Worm (Caenorhabditis elegans): ENCODE measurements around the gene C06E8.5.

Gene C06E8.5

DNA sequence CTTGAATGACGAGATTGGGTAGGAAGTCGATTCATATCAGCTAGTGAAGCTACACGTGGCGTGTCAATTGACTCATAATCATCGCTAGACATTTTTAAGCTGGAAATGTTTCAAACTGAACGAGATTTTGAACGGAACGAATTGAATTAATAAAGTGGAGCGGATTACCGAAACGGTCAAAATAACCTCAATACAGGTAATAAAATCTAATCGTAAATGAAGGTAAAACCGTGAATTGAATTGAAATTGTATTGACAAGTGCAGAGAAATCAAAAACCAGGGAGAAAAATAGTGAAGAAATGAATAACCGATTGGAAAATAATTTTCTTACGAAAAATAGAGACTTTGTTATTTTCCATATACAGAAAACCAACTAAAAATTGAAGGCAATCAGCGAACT, 23.9 kb upstream of the C06E8.5 start, which contains the start of gene cyk-1:
Gene cyk-1, minus strand, starts transcription at position 101 of the 400 bp plus-strand sequence.
- no peak for TF ChIP-seq ztf-1 (GFP tag; conservative IDR thresholded peaks at IDR 0.05)

DNA sequence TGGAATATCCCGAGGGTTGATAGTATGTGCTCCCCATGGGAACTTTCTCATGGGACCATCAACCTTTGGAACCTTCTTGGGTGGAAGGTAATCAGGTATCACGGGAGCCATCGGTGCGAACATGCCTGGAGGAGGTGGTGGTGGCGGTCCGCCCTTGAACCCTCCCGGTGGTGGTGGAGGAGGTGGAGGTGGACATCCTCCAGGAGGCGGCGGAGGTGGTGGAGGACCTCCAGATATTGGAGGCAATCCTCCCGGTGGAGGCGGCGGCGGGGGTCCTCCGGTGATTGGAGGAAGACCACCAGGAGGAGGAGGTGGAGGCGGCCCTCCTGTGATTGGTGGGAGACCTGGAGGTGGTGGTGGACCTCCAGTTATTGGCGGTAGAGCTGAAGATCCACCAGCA, 20.6 kb upstream of the C06E8.5 start:
- TF ChIP-seq mab-5 (tag; optimal IDR thresholded peaks at IDR 0.05) (no peak), blmp-1 (tag; optimal IDR thresholded peaks at IDR 0.05; ENCODE audit: insufficient read depth) (no peak), unc-62 (GFP tag; optimal IDR thresholded peaks at IDR 0.05) (no peak), snpc-4 (tag; optimal IDR thresholded peaks at IDR 0.05) (no peak), lin-11 (tag; optimal IDR thresholded peaks at IDR 0.05) (no peak), zag-1 (tag; optimal IDR thresholded peaks at IDR 0.05) (no peak), elt-1 (tag; optimal IDR thresholded peaks at IDR 0.05) (no peak), crh-2 (tag; optimal IDR thresholded peaks at IDR 0.05) (no peak), ztf-1 (GFP tag; conservative IDR thresholded peaks at IDR 0.05) (no peak), nhr-12 (tag; optimal IDR thresholded peaks at IDR 0.05) (no peak), nhr-10 (tag; optimal IDR thresholded peaks at IDR 0.05) (no peak), Y55F3AM.14 (GFP tag; optimal IDR thresholded peaks at IDR 0.05) (no peak)

DNA sequence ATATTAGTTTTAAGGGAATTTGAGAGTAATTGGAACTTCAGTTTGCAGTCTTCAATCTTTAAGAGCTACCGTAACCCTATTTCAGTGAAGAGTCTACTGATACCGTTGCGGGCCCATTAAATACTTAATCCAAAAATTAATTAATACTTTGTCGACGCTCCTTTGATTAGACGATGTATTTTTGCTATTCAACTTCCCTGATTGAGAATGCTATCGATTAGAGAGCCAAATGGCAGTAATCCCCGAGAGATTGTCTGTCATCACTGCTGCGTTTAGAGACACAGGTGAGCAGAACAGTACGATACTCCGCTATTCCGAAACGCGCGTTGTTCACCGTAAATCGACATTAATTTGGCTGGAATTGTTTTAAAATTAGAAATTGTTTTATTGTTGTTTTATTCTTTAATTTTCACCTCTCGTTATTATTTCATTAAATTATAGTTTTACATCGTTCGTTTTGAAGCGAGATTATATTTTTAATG, 15.9 kb upstream of the C06E8.5 start, which contains the start of gene rfl-1:
Gene rfl-1, plus strand, starts transcription at position 51 of the 482 bp plus-strand sequence.
- peak; percentile 8 for TF ChIP-seq ztf-4 (tag; optimal IDR thresholded peaks at IDR 0.05)
- peak; percentile 6 for TF ChIP-seq sma-9 (GFP tag; optimal IDR thresholded peaks at IDR 0.05)
- TF ChIP-seq sma-9 (tag; optimal IDR thresholded peaks at IDR 0.05): no peak
- peak; percentile 86 for TF ChIP-seq R02D3.7 (tag; optimal IDR thresholded peaks at IDR 0.05)
- TF ChIP-seq sma-3 (GFP tag; optimal IDR thresholded peaks at IDR 0.05): peak; percentile 37
- peak; percentile 34 for TF ChIP-seq F13H6.1 (tag; optimal IDR thresholded peaks at IDR 0.05)
- peak; percentile 59 for TF ChIP-seq nhr-129 (tag; optimal IDR thresholded peaks at IDR 0.05)
- TF ChIP-seq unc-55 (GFP tag; optimal IDR thresholded peaks at IDR 0.05): peak; percentile 79
- no peak for TF ChIP-seq skn-1 (tag; optimal IDR thresholded peaks at IDR 0.05)
- TF ChIP-seq C34F6.9 (tag; optimal IDR thresholded peaks at IDR 0.05): peak; percentile 69
- no peak for TF ChIP-seq mbf-1 (tag; optimal IDR thresholded peaks at IDR 0.05)
- TF ChIP-seq lsy-2 (tag; optimal IDR thresholded peaks at IDR 0.05): peak; percentile 47 to 84
- no peak for TF ChIP-seq zag-1 (tag; optimal IDR thresholded peaks at IDR 0.05)
- TF ChIP-seq crh-2 (tag; optimal IDR thresholded peaks at IDR 0.05): peak; percentile 49

DNA sequence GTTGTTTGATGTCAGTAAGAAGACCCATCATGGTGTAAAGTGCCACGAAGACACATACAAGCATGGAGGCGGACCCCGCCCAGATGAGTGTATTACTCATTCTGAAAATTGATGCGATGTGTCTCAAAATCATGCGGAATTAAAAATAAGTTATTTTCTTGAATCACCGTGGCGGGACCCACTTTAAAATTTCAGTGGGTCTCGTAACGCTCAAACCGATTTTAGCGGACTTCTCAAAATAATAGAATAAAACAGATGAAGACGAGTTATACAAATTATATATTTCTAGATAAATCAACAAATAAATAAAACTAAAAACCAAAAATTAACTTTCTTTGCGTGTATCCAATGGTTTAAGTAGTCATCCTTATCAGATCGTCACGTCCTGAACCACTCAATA, 15.2 kb upstream of the C06E8.5 start, which contains the start of gene col-8:
Gene col-8, minus strand, starts transcription at position 101 of the 400 bp plus-strand sequence.
- no peak for TF ChIP-seq unc-39 (tag; optimal IDR thresholded peaks at IDR 0.05)
- TF ChIP-seq sem-4 (tag; optimal IDR thresholded peaks at IDR 0.05): no peak
- no peak for TF ChIP-seq egl-27 (tag; optimal IDR thresholded peaks at IDR 0.05)
- no peak for TF ChIP-seq Y55F3AM.14 (GFP tag; optimal IDR thresholded peaks at IDR 0.05)
- no peak for TF ChIP-seq alr-1 (tag; optimal IDR thresholded peaks at IDR 0.05)
- no peak for TF ChIP-seq unc-62 (GFP tag; optimal IDR thresholded peaks at IDR 0.05)
- TF ChIP-seq nhr-237 (tag; optimal IDR thresholded peaks at IDR 0.05): no peak
- TF ChIP-seq C34F6.9 (tag; optimal IDR thresholded peaks at IDR 0.05): no peak
- no peak for TF ChIP-seq sma-9 (GFP tag; optimal IDR thresholded peaks at IDR 0.05)
- TF ChIP-seq sma-9 (tag; optimal IDR thresholded peaks at IDR 0.05): no peak
- no peak for TF ChIP-seq nhr-25 (tag; optimal IDR thresholded peaks at IDR 0.05)
- TF ChIP-seq F13H6.1 (tag; optimal IDR thresholded peaks at IDR 0.05): no peak
- no peak for TF ChIP-seq skn-1 (tag; optimal IDR thresholded peaks at IDR 0.05)
- no peak for TF ChIP-seq crh-2 (tag; optimal IDR thresholded peaks at IDR 0.05)
- TF ChIP-seq unc-55 (GFP tag; optimal IDR thresholded peaks at IDR 0.05): no peak
- no peak for TF ChIP-seq fos-1 (tag; optimal IDR thresholded peaks at IDR 0.05)
- TF ChIP-seq ceh-16 (tag; optimal IDR thresholded peaks at IDR 0.05): no peak
- TF ChIP-seq elt-3 (tag; optimal IDR thresholded peaks at IDR 0.05): no peak

DNA sequence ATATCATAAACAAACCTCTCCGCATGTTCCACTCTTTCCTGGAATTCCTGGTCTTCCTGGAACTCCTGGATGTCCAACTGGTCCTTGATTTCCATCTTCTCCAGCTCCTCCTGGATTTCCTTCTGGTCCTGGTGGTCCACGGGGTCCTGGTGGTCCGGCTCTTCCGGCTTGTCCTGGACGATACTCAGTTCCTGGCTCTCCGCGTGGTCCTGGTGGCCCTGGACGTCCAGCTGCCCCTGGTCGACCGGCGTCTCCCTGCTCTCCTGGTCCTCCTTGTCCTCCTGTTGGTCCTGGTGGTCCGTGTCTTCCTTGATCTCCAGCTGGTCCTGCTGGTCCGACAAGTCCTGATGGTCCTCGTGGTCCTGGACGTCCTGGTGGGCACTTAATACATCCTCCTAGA, 14.5 kb upstream of the C06E8.5 start:
- TF ChIP-seq nhr-21 (tag; optimal IDR thresholded peaks at IDR 0.05): no peak
- no peak for TF ChIP-seq nhr-10 (tag; optimal IDR thresholded peaks at IDR 0.05)
- no peak for TF ChIP-seq snpc-4 (tag; optimal IDR thresholded peaks at IDR 0.05)
- no peak for TF ChIP-seq ceh-16 (tag; optimal IDR thresholded peaks at IDR 0.05)
- TF ChIP-seq nhr-77 (tag; optimal IDR thresholded peaks at IDR 0.05): no peak
- no peak for TF ChIP-seq lin-39 (tag; optimal IDR thresholded peaks at IDR 0.05)
- no peak for TF ChIP-seq ztf-1 (GFP tag; conservative IDR thresholded peaks at IDR 0.05)
- TF ChIP-seq lsy-2 (tag; optimal IDR thresholded peaks at IDR 0.05): no peak
- no peak for TF ChIP-seq R02D3.7 (tag; optimal IDR thresholded peaks at IDR 0.05)
- no peak for TF ChIP-seq sma-9 (GFP tag; optimal IDR thresholded peaks at IDR 0.05)
- TF ChIP-seq sma-9 (tag; optimal IDR thresholded peaks at IDR 0.05): no peak
- no peak for TF ChIP-seq ztf-4 (tag; optimal IDR thresholded peaks at IDR 0.05)
- TF ChIP-seq blmp-1 (tag; optimal IDR thresholded peaks at IDR 0.05; ENCODE audit: insufficient read depth): no peak
- no peak for TF ChIP-seq C34F6.9 (tag; optimal IDR thresholded peaks at IDR 0.05)
- no peak for TF ChIP-seq ZK546.5 (tag; optimal IDR thresholded peaks at IDR 0.05)
- no peak for TF ChIP-seq F13H6.1 (tag; optimal IDR thresholded peaks at IDR 0.05)
